Fruit fly (Drosophila melanogaster) whole organism, wandering third instar larva: ENCODE measurements around the gene Muc18B.
A peak's percentile ranks its signal among the peaks of the same experiment; 100 is the strongest.

Experiments used
- HLH106 ChIP-seq: fragments of 200-800 bp; optimal IDR thresholded peaks from 3 replicates; lab custom pipeline; 2019; ENCODE audit warnings: missing biosample characterization, mild to moderate bottlenecking, missing genetic modification characterization, moderate library complexity
- Myc ChIP-seq: fragments of >200 bp; optimal IDR thresholded peaks from 2 replicates; lab custom pipeline; 2017
- N ChIP-seq: fragments of >200 bp; optimal IDR thresholded peaks from 2 replicates; lab custom pipeline; 2018; ENCODE audit warnings: missing biosample characterization, missing external identifiers, missing genetic modification characterization
- Sp1 ChIP-seq: fragments of 200-800 bp; sonication (Bioruptor generic); optimal IDR thresholded peaks from 3 replicates; lab custom pipeline; 2019; ENCODE audit warnings: missing biosample characterization, mild to moderate bottlenecking, missing genetic modification characterization, moderate library complexity
- Vsx2 ChIP-seq: fragments of 200-300, 225-300 bp; sonication (Bioruptor generic); optimal IDR thresholded peaks from 2 replicates; lab custom pipeline; 2018; ENCODE audit warnings: missing biosample characterization, missing genetic modification characterization; ENCODE audit not compliant: partially characterized antibody
- brk ChIP-seq: fragments of 200-800 bp; sonication (Bioruptor generic); optimal IDR thresholded peaks from 2 replicates; lab custom pipeline; 2016; ENCODE audit warnings: missing biosample characterization, mild to moderate bottlenecking, missing genetic modification characterization
- h ChIP-seq: fragments of 200-800 bp; sonication (Bioruptor generic); optimal IDR thresholded peaks from 3 replicates; lab custom pipeline; 2016; ENCODE audit warnings: missing biosample characterization, mild to moderate bottlenecking, missing genetic modification characterization
- lola ChIP-seq: fragments of >200 bp; optimal IDR thresholded peaks from 2 replicates; lab custom pipeline; 2017; ENCODE audit warnings: missing biosample characterization, missing genetic modification characterization
- pan ChIP-seq: fragments of >200 bp; optimal IDR thresholded peaks from 2 replicates; lab custom pipeline; 2017
- rgr ChIP-seq: fragments of 200-800 bp; sonication (Bioruptor generic); optimal IDR thresholded peaks from 3 replicates; lab custom pipeline; 2016; ENCODE audit warnings: missing biosample characterization, mild to moderate bottlenecking, missing genetic modification characterization
- usp ChIP-seq: fragments of >200 bp; optimal IDR thresholded peaks from 2 replicates; lab custom pipeline; 2017; ENCODE audit warnings: missing biosample characterization, missing genetic modification characterization
- woc ChIP-seq: sonication (Bioruptor generic); optimal IDR thresholded peaks from 2 replicates; lab custom pipeline; 2016; ENCODE audit warnings: missing biosample characterization, mild to moderate bottlenecking, missing genetic modification characterization

DNA sequence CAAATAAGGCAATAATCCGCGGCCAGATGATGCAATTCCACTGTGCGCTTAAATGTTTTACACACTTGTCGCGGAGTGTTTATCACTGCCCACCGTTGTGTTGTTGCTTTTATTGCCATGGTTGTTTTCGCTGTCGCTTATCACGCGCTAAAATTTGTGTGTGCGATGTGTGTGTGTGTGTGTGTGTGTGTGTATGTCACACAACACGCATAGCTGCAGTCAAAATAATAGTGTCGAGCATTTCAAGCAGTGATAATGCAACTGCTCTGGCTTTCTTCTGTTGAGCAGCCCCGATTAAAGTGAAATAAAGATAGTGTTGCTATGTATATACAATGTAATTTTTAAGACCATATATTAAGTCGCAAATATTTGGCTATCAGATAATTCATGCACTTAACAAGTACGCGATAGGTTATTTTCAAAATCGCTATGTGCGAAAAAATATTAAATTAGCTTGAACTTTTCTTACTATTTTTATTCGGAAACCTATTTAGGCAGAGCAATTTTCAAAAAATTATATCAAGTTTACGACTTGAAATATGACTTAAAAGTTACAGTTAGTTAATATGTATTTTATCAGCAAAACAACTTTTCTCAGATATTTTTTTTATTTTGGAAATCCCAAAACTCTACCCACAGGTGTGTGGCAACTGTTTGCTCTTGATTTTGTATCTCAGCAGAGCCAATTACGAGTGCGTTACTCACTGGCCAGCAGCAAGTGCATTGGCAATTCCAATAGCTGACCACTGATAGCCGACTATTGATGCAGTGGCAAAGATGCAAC lies 49.0 kb upstream of the Muc18B start:
- TF ChIP-seq Myc (lab: Kevin White, UChicago): no peak
- TF ChIP-seq h (GFP tag; lab: Kevin White, UChicago): peak; percentile 57
- TF ChIP-seq usp (GFP tag; lab: Kevin White, UChicago): no peak
- no peak for TF ChIP-seq rgr
- peak; percentile 66 for TF ChIP-seq Sp1 (GFP tag; lab: Kevin White, UChicago)
- TF ChIP-seq Vsx2: no peak
- no peak for TF ChIP-seq lola (GFP tag; lab: Kevin White, UChicago)
- peak; percentile 58 for TF ChIP-seq HLH106 (tag; lab: Kevin White, UChicago)
- TF ChIP-seq woc: no peak
- TF ChIP-seq N: no peak
- no peak for TF ChIP-seq brk (GFP tag; lab: Kevin White, UChicago)
- no peak for TF ChIP-seq pan (lab: Kevin White, UChicago)
